Fruit fly (Drosophila melanogaster) whole organism, embryonic: ENCODE measurements around the gene Dredd.

Experiments used
- Asciz ChIP-seq: fragments of 200-800 bp; sonication (Bioruptor generic); optimal IDR thresholded peaks from 2 replicates; lab custom pipeline; 2017; ENCODE audit warnings: missing biosample characterization, mild to moderate bottlenecking, missing genetic modification characterization, missing genetic modification reagents
- B-H2 ChIP-seq: fragments of 200-800 bp; sonication (Bioruptor generic); optimal IDR thresholded peaks from 2 replicates; lab custom pipeline; 2018; ENCODE audit warnings: missing biosample characterization, mild to moderate bottlenecking, missing genetic modification characterization
- CG10543 ChIP-seq: fragments of 200-800 bp; sonication (Bioruptor generic); optimal IDR thresholded peaks from 3 replicates; lab custom pipeline; 2017; ENCODE audit warnings: missing biosample characterization, mild to moderate bottlenecking, missing genetic modification characterization, moderate library complexity
- CG12071 ChIP-seq: fragments of 200-800 bp; sonication (Bioruptor generic); optimal IDR thresholded peaks from 3 replicates; lab custom pipeline; 2018; ENCODE audit warnings: missing biosample characterization, mild to moderate bottlenecking, missing genetic modification characterization
- CG12769 ChIP-seq: fragments of 200-800 bp; sonication (Bioruptor generic); optimal IDR thresholded peaks from 2 replicates; lab custom pipeline; 2019; ENCODE audit warnings: missing biosample characterization, mild to moderate bottlenecking, missing genetic modification characterization, moderate library complexity
- CG13123 ChIP-seq: fragments of 200-800 bp; sonication (Bioruptor generic); optimal IDR thresholded peaks from 2 replicates; lab custom pipeline; 2016; ENCODE audit warnings: missing biosample characterization, missing genetic modification characterization
- CG1603 ChIP-seq: fragments of 200-800 bp; sonication (Bioruptor generic); optimal IDR thresholded peaks from 2 replicates; lab custom pipeline; 2019; ENCODE audit warnings: missing biosample characterization, mild to moderate bottlenecking, missing genetic modification characterization, moderate library complexity
- CG18599 ChIP-seq: fragments of 200-800 bp; sonication (Bioruptor generic); optimal IDR thresholded peaks from 3 replicates; lab custom pipeline; 2017; ENCODE audit warnings: missing biosample characterization, missing genetic modification characterization, mild to moderate bottlenecking, moderate library complexity, missing genetic modification reagents
- CG2678 ChIP-seq: fragments of 200-800 bp; sonication (Bioruptor generic); optimal IDR thresholded peaks from 3 replicates; lab custom pipeline; 2019; ENCODE audit warnings: missing biosample characterization, mild to moderate bottlenecking, missing genetic modification characterization, moderate library complexity
- CG30403 ChIP-seq: fragments of 200-800 bp; sonication (Bioruptor generic); optimal IDR thresholded peaks from 3 replicates; lab custom pipeline; 2016; ENCODE audit warnings: missing biosample characterization, missing genetic modification characterization
- CG6854 ChIP-seq: fragments of 200-800 bp; sonication (Bioruptor generic); optimal IDR thresholded peaks from 3 replicates; lab custom pipeline; 2017; ENCODE audit warnings: missing biosample characterization, mild to moderate bottlenecking, missing genetic modification characterization
- CG9215 ChIP-seq: fragments of 200-800 bp; sonication (Bioruptor generic); IDR thresholded peaks from 2 replicates; pipeline ENCODE4 v1.3.6; 2022; ENCODE audit warnings: missing biosample characterization, missing genetic modification characterization
- D19B ChIP-seq: fragments of 200-800 bp; sonication (Bioruptor generic); optimal IDR thresholded peaks from 2 replicates; lab custom pipeline; 2017; ENCODE audit warnings: missing biosample characterization, mild to moderate bottlenecking, missing genetic modification characterization
- Ets65A ChIP-seq: fragments of 200-800 bp; sonication (Bioruptor generic); peaks from one replicate; lab custom pipeline; 2016; ENCODE audit warnings: missing biosample characterization, missing genetic modification characterization
- Fer1 ChIP-seq: fragments of 200-800 bp; sonication (Bioruptor generic); optimal IDR thresholded peaks from 2 replicates; lab custom pipeline; 2017; ENCODE audit warnings: missing biosample characterization, mild to moderate bottlenecking, missing genetic modification characterization
- Fer3 ChIP-seq: fragments of 200-800 bp; sonication (Bioruptor generic); optimal IDR thresholded peaks from 2 replicates; lab custom pipeline; 2018; ENCODE audit warnings: missing biosample characterization, mild to moderate bottlenecking, missing genetic modification characterization, moderate library complexity
- GATAe ChIP-seq: fragments of 200-800 bp; sonication (Bioruptor generic); conservative IDR thresholded peaks from 2 replicates; pipeline ENCODE4 v1.3.6; 2022; ENCODE audit warnings: missing biosample characterization, missing genetic modification characterization
- Hand ChIP-seq: fragments of 200-800 bp; sonication (Bioruptor generic); optimal IDR thresholded peaks from 2 replicates; lab custom pipeline; 2017; ENCODE audit warnings: mild to moderate bottlenecking, missing biosample characterization, missing genetic modification reagents, missing genetic modification characterization
- Hey ChIP-seq: fragments of 200-800 bp; sonication (Bioruptor generic); optimal IDR thresholded peaks from 3 replicates; lab custom pipeline; 2018; ENCODE audit warnings: missing biosample characterization, mild to moderate bottlenecking, missing genetic modification characterization
- Med ChIP-seq: fragments of 200-800 bp; sonication (Bioruptor generic); peaks from one replicate; lab custom pipeline; 2016; ENCODE audit warnings: missing biosample characterization, missing genetic modification characterization, mild to moderate bottlenecking, inconsistent platforms, moderate library complexity
- Pdp1 ChIP-seq, 2 experiments: fragments of 200-800 bp; sonication (Bioruptor generic); optimal IDR thresholded peaks; 3 replicates each; lab custom pipeline; 2016; ENCODE audit warnings: missing biosample characterization in 2 of 2, missing genetic modification characterization in 2 of 2, mild to moderate bottlenecking in 1 of 2, moderate library complexity in 1 of 2
- Sry-β ChIP-seq: fragments of 200-800 bp; sonication (Bioruptor generic); optimal IDR thresholded peaks from 2 replicates; lab custom pipeline; 2018; ENCODE audit warnings: missing biosample characterization, mild to moderate bottlenecking, missing genetic modification characterization, moderate library complexity
- bsh ChIP-seq, 2 experiments: fragments of 200-800 bp; sonication (Bioruptor generic); optimal IDR thresholded peaks; 2 replicates each; lab custom pipeline; 2017 to 2018; ENCODE audit warnings: mild to moderate bottlenecking in 2 of 2, missing biosample characterization in 2 of 2, missing genetic modification characterization in 2 of 2, moderate library complexity in 1 of 2
- ci ChIP-seq: fragments of 200-800 bp; sonication (Bioruptor generic); IDR thresholded peaks from 3 replicates; pipeline ENCODE4 v1.3.6; 2022; ENCODE audit warnings: missing biosample characterization, missing genetic modification characterization
- crp ChIP-seq, 2 experiments: fragments of 200-800 bp; sonication (Bioruptor generic); optimal IDR thresholded peaks; 2 replicates in 1 of 2; 3 replicates in 1 of 2; lab custom pipeline; 2017; ENCODE audit warnings: missing biosample characterization in 2 of 2, missing genetic modification characterization in 2 of 2, mild to moderate bottlenecking in 1 of 2, moderate library complexity in 1 of 2
- exex ChIP-seq: fragments of 200-800 bp; sonication (Bioruptor generic); optimal IDR thresholded peaks from 4 replicates; lab custom pipeline; 2018; ENCODE audit warnings: missing biosample characterization, mild to moderate bottlenecking, missing genetic modification characterization, moderate library complexity
- grn ChIP-seq: fragments of 200-800 bp; sonication (Bioruptor generic); optimal IDR thresholded peaks from 3 replicates; lab custom pipeline; 2017; ENCODE audit warnings: missing biosample characterization, missing genetic modification characterization
- lab ChIP-seq: fragments of 200-800 bp; sonication (Bioruptor generic); optimal IDR thresholded peaks from 3 replicates; lab custom pipeline; 2017; ENCODE audit warnings: missing biosample characterization, missing genetic modification characterization, mild to moderate bottlenecking, moderate library complexity, missing genetic modification reagents
- mam ChIP-seq: fragments of 200-800 bp; sonication (Bioruptor generic); optimal IDR thresholded peaks from 3 replicates; lab custom pipeline; 2016; ENCODE audit warnings: missing biosample characterization, missing genetic modification characterization
- pzg ChIP-seq: fragments of 200-800 bp; sonication (Bioruptor generic); optimal IDR thresholded peaks from 3 replicates; lab custom pipeline; 2018; ENCODE audit warnings: missing biosample characterization, mild to moderate bottlenecking, missing genetic modification characterization, moderate library complexity
- scrt ChIP-seq: fragments of 200-800 bp; sonication (Bioruptor generic); optimal IDR thresholded peaks from 2 replicates; lab custom pipeline; 2018; ENCODE audit warnings: missing biosample characterization, mild to moderate bottlenecking, missing genetic modification characterization, moderate library complexity
- sd ChIP-seq: fragments of 200-800 bp; sonication (Bioruptor generic); optimal IDR thresholded peaks from 3 replicates; lab custom pipeline; 2018; ENCODE audit warnings: missing biosample characterization, mild to moderate bottlenecking, missing genetic modification characterization, moderate library complexity
- seq ChIP-seq: fragments of 200-800 bp; sonication (Bioruptor generic); IDR thresholded peaks from 2 replicates; pipeline ENCODE4 v1.3.6; 2022; ENCODE audit warnings: missing biosample characterization, missing genetic modification characterization
- slou ChIP-seq: fragments of 200-800 bp; sonication (Bioruptor generic); optimal IDR thresholded peaks from 3 replicates; lab custom pipeline; 2016; ENCODE audit warnings: missing biosample characterization, missing genetic modification characterization
- sug ChIP-seq: fragments of 200-800 bp; optimal IDR thresholded peaks from 2 replicates; lab custom pipeline; 2019; ENCODE audit warnings: missing biosample characterization, mild to moderate bottlenecking, missing genetic modification characterization, moderate library complexity
- vnd ChIP-seq: fragments of 200-800 bp; sonication (Bioruptor generic); IDR thresholded peaks from 3 replicates; pipeline ENCODE4 v1.3.6; 2022; ENCODE audit warnings: missing biosample characterization, missing genetic modification characterization; ENCODE audit not compliant: partially characterized antibody

Gene Dredd

DNA sequence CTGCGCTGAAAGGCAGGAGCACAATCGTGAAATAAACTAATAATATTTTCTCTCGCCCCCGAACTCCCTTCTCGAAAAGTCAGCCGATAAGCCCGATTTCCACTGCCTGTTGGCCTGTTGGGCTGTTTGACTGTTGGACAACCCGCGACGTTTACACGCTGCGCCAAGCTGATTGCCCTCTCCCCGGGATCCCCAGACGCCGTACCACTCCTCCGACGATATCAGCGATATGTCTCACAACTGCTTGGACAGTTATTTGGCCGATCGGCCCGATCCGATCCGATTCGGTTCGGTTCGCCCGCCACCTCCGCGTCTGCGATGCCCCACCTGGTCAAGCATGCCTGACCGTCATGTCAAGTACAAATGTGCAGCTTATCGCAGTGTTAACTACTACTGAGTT lies 35.6 kb downstream of the Dredd start (continued):
- TF ChIP-seq CG30403 (GFP tag; lab: Kevin White, UChicago) (no peak), Sry-β (GFP tag; lab: Kevin White, UChicago) (no peak), CG9215 (GFP tag; lab: Robert Waterston, UW) (no peak), Fer1 (GFP tag; lab: Kevin White, UChicago) (no peak), Fer3 (tag; lab: Kevin White, UChicago) (no peak)

DNA sequence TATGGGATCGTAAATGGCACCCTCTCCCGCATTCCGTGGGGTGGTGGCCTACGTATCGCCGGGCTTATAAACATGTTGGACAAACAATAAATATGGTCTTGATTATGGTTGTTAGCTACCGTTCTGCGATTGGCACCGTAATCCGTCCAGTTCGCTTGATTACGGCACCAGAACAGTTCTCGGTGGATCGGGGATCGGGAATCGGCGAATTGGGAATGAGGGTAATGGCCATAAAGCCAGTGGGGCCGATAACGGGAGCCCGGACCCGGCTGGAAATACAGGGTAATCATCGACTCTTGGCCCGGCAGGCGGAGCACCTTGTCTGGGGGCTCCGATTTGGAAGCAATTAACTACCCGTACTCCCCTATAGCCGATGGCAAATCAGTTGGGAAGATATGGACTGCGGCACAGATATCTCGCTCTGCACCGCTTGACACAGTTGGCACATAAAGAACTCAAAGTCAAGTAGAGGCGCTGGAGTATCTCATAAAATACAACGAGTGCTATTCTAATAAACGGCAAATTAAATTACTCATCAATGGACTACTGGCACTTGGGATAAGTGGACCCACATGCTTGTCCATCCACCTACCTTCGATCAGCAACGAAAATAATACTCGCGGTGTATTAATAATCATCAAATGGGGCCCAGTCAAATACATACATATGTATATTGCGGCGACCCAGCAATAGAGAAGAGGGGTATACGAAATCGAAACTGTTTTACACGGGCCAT lies 36.9 kb downstream of the Dredd start:
- TF ChIP-seq CG6854 (GFP tag; lab: Kevin White, UChicago), result no peak
- TF ChIP-seq GATAe (GFP tag; lab: Robert Waterston, UW), result 0 out of 2 replicates have a peak, but pooled peaks have one; percentile 16
- peak; percentile 7; the same call in 1 of the 3 replicates for TF ChIP-seq vnd
- peak; percentile 6 for TF ChIP-seq D19B (GFP tag; lab: Kevin White, UChicago)
- peak; percentile 22; the same call in 1 of the 3 replicates for TF ChIP-seq ci (GFP tag; lab: Robert Waterston, UW)
- TF ChIP-seq exex (tag; lab: Kevin White, UChicago), result peak; percentile 89
- peak; percentile 67 for TF ChIP-seq Med (GFP tag; lab: Kevin White, UChicago)
- peak; percentile 20 for TF ChIP-seq lab (GFP tag; lab: Kevin White, UChicago)
- peak; percentile 7 for TF ChIP-seq CG18599
- no peak for TF ChIP-seq pzg
- TF ChIP-seq crp (GFP tag; optimal IDR thresholded peaks at IDR 0.05; lab: Kevin White, UChicago), result no peak
- TF ChIP-seq Pdp1 (GFP tag; optimal IDR thresholded peaks at IDR 0.05; lab: Kevin White, UChicago), result peak in 1 of 2 experiments; percentile 61
- TF ChIP-seq Ets65A (GFP tag; lab: Kevin White, UChicago), result peak; percentile 19
- peak; percentile 99 for TF ChIP-seq Hey (tag; lab: Kevin White, UChicago)
- TF ChIP-seq slou (GFP tag; lab: Kevin White, UChicago), result no peak
- TF ChIP-seq CG1603, result peak; percentile 16
- TF ChIP-seq CG13123 (GFP tag; lab: Kevin White, UChicago), result no peak
- TF ChIP-seq B-H2 (GFP tag; lab: Kevin White, UChicago), result no peak
- TF ChIP-seq CG12071, result peak; percentile 22
- TF ChIP-seq seq, result no peak
- peak; percentile 32 for TF ChIP-seq grn (GFP tag; lab: Kevin White, UChicago)
- TF ChIP-seq bsh (GFP tag; optimal IDR thresholded peaks at IDR 0.05; lab: Kevin White, UChicago), result peak in 1 of 2 experiments; percentile 18
- no peak for TF ChIP-seq scrt (GFP tag; lab: Kevin White, UChicago)
- TF ChIP-seq sug, result peak; percentile 91
- peak; percentile 16 for TF ChIP-seq CG2678 (tag; lab: Kevin White, UChicago)
- TF ChIP-seq mam (GFP tag; lab: Kevin White, UChicago), result no peak
- TF ChIP-seq sd, result peak; percentile 59
- peak; percentile 14 for TF ChIP-seq Asciz (GFP tag; lab: Kevin White, UChicago)
- TF ChIP-seq Hand (GFP tag; lab: Kevin White, UChicago), result no peak
- peak; percentile 39 for TF ChIP-seq CG10543 (GFP tag; lab: Kevin White, UChicago)
- peak; percentile 71 for TF ChIP-seq CG12769 (tag; lab: Kevin White, UChicago)
- TF ChIP-seq, all 482 proteins: peak for 21
